Worm (Caenorhabditis elegans) whole organism, midembryonic: ENCODE data around the gene hpo-15.

Experiments used
- cog-1 ChIP-seq: sonication (generic microtip); optimal IDR thresholded peaks from 2 replicates; lab custom pipeline; 2016; ENCODE audit warnings: missing genetic modification characterization, missing compliant biosample characterization
- flt-1 ChIP-seq: fragments of 200-800 bp; sonication (Bioruptor generic); IDR thresholded peaks from 2 replicates; pipeline ENCODE4 v1.3.6; 2022; ENCODE audit warnings: missing genetic modification characterization, missing compliant biosample characterization
- tab-1 ChIP-seq: fragments of 200-800 bp; sonication (Bioruptor generic); IDR thresholded peaks from 2 replicates; pipeline ENCODE4 v1.3.6; 2022; ENCODE audit warnings: missing genetic modification characterization, missing compliant biosample characterization

- no peak for TF ChIP-seq flt-1
- no peak for TF ChIP-seq cog-1 (tag; lab: Kevin White, UChicago)
- no peak for TF ChIP-seq tab-1 (GFP tag; lab: Robert Waterston, UW)
Observed at ce11 chrV:5548497-5548896, 34.9 kb upstream of the hpo-15 start.
